Worm (Caenorhabditis elegans) whole organism, mixed stage, embryonic: ENCODE data around the gene tbx-38.

Source experiments
- bed-3 ChIP-seq: fragments of 200-800 bp; sonication (Bioruptor generic); optimal IDR thresholded peaks from 3 replicates; lab custom pipeline; 2018; ENCODE audit warnings: mild to moderate bottlenecking, missing genetic modification characterization, moderate library complexity, missing compliant biosample characterization
- blmp-1 ChIP-seq: fragments of 150-350 bp; optimal IDR thresholded peaks from 2 replicates; lab custom pipeline; 2014; ENCODE audit warnings: missing biosample characterization, missing genetic modification characterization
- ceh-39 ChIP-seq: fragments of 150-350 bp; optimal IDR thresholded peaks from 2 replicates; lab custom pipeline; 2014; ENCODE audit warnings: missing biosample characterization, missing genetic modification characterization
- cnd-1 ChIP-seq: fragments of 200-800 bp; sonication (Bioruptor generic); optimal IDR thresholded peaks from 2 replicates; lab custom pipeline; 2018; ENCODE audit warnings: mild to moderate bottlenecking, missing genetic modification characterization, missing compliant biosample characterization
- elt-3 ChIP-seq: fragments of 150-350 bp; optimal IDR thresholded peaks from 2 replicates; lab custom pipeline; 2014; ENCODE audit warnings: missing biosample characterization, missing genetic modification characterization
- ham-2 ChIP-seq: fragments of 200-800 bp; sonication (Bioruptor generic); optimal IDR thresholded peaks from 2 replicates; lab custom pipeline; 2018; ENCODE audit warnings: mild to moderate bottlenecking, missing genetic modification characterization, missing compliant biosample characterization
- hlh-1 ChIP-seq: fragments of 150-350 bp; optimal IDR thresholded peaks from 2 replicates; lab custom pipeline; 2014; ENCODE audit warnings: missing biosample characterization, missing genetic modification reagents, missing genetic modification characterization
- lin-32 ChIP-seq: fragments of 200-800 bp; sonication (Bioruptor generic); optimal IDR thresholded peaks from 2 replicates; lab custom pipeline; 2018; ENCODE audit warnings: mild to moderate bottlenecking, missing genetic modification characterization, missing compliant biosample characterization
- lsy-2 ChIP-seq: fragments of 150-350 bp; optimal IDR thresholded peaks from 2 replicates; lab custom pipeline; 2014; ENCODE audit warnings: missing biosample characterization, missing genetic modification characterization
- mab-5 ChIP-seq: fragments of 150-350 bp; optimal IDR thresholded peaks from 2 replicates; lab custom pipeline; 2014; ENCODE audit warnings: missing biosample characterization, missing genetic modification characterization
- mep-1 ChIP-seq: fragments of 150-350 bp; optimal IDR thresholded peaks from 2 replicates; lab custom pipeline; 2017; ENCODE audit warnings: missing biosample characterization, missing genetic modification reagents, missing genetic modification characterization, inconsistent platforms
- mls-2 ChIP-seq: sonication (generic microtip); optimal IDR thresholded peaks from 2 replicates; lab custom pipeline; 2016; ENCODE audit warnings: mild to moderate bottlenecking, missing genetic modification characterization, moderate library complexity, missing compliant biosample characterization
- nhr-12 ChIP-seq: fragments of 150-350 bp; optimal IDR thresholded peaks from 2 replicates; lab custom pipeline; 2014; ENCODE audit warnings: missing biosample characterization, missing genetic modification characterization
- nhr-2 ChIP-seq: fragments of 150-350 bp; optimal IDR thresholded peaks from 2 replicates; lab custom pipeline; 2014; ENCODE audit warnings: missing biosample characterization, missing genetic modification characterization
- nhr-237 ChIP-seq: fragments of 150-350 bp; optimal IDR thresholded peaks from 2 replicates; lab custom pipeline; 2014; ENCODE audit warnings: missing biosample characterization, missing genetic modification characterization
- pha-4 ChIP-seq: fragments of 150-350 bp; optimal IDR thresholded peaks from 2 replicates; lab custom pipeline; 2018; ENCODE audit warnings: missing biosample characterization, missing genetic modification reagents, missing genetic modification characterization
- sem-2 ChIP-seq: fragments of 200-800 bp; sonication (Bioruptor generic); optimal IDR thresholded peaks from 2 replicates; lab custom pipeline; 2018; ENCODE audit warnings: mild to moderate bottlenecking, missing genetic modification characterization, missing compliant biosample characterization
- sptf-1 ChIP-seq: sonication (generic microtip); optimal IDR thresholded peaks from 2 replicates; lab custom pipeline; 2017; ENCODE audit warnings: mild to moderate bottlenecking, missing genetic modification characterization, moderate library complexity, missing compliant biosample characterization
- tbx-8 ChIP-seq: fragments of 200-800 bp; sonication (Bioruptor generic); optimal IDR thresholded peaks from 2 replicates; lab custom pipeline; 2018; ENCODE audit warnings: mild to moderate bottlenecking, missing genetic modification characterization, moderate library complexity, missing compliant biosample characterization
- unc-120 ChIP-seq: sonication (generic microtip); optimal IDR thresholded peaks from 2 replicates; lab custom pipeline; 2017; ENCODE audit warnings: missing genetic modification characterization, missing compliant biosample characterization; ENCODE audit not compliant: poor library complexity, severe bottlenecking
- unc-39 ChIP-seq: fragments of 150-350 bp; optimal IDR thresholded peaks from 2 replicates; lab custom pipeline; 2014; ENCODE audit warnings: missing biosample characterization, missing genetic modification characterization
- unc-62 ChIP-seq: fragments of 150-350 bp; optimal IDR thresholded peaks from 2 replicates; lab custom pipeline; 2014; ENCODE audit warnings: missing biosample characterization, missing genetic modification reagents, missing genetic modification characterization
- zip-8 ChIP-seq: fragments of 150-350 bp; optimal IDR thresholded peaks from 2 replicates; lab custom pipeline; 2014; ENCODE audit warnings: missing biosample characterization, missing genetic modification characterization
- ztf-11 ChIP-seq: fragments of 150-350 bp; optimal IDR thresholded peaks from 2 replicates; lab custom pipeline; 2014; ENCODE audit warnings: missing biosample characterization, missing genetic modification characterization

Gene tbx-38

ce11 chrIII:11822407-11822806, 36.5 kb upstream of the tbx-38 start, which contains the start of gene maa-1:
maa-1 (minus strand) TSS chrIII:11822526.
- TF ChIP-seq unc-120 (tag; lab: Kevin White, UChicago) (no peak), nhr-12 (tag; lab: Kevin White, UChicago) (no peak), mab-5 (no peak), bed-3 (GFP tag; lab: Kevin White, UChicago) (no peak), unc-39 (tag; lab: Kevin White, UChicago) (no peak), nhr-2 (tag; lab: Kevin White, UChicago) (no peak), tbx-8 (GFP tag; lab: Kevin White, UChicago) (no peak), hlh-1 (tag; lab: Kevin White, UChicago) (no peak)
- TF ChIP-seq, all 35 proteins: peak for 0

- no peak for TF ChIP-seq pha-4
- TF ChIP-seq, all 35 proteins: peak for 0
These were observed 32.0 kb upstream of the tbx-38 start for ce11 chrIII:11817865-11818264.

ce11 chrIII:11816523-11817003, 30.7 kb upstream of the tbx-38 start, which contains the start of gene C18D11.1:
C18D11.1 (plus strand) TSS chrIII:11816573.
- TF ChIP-seq blmp-1 (tag; lab: Kevin White, UChicago) (no peak), unc-62 (GFP tag; lab: Kevin White, UChicago) (peak; percentile 60)

ce11 chrIII:11814653-11815052, 28.8 kb upstream of the tbx-38 start:
- TF ChIP-seq mls-2 (tag; lab: Kevin White, UChicago) (no peak), blmp-1 (tag; lab: Kevin White, UChicago) (peak; percentile 58)

- TF ChIP-seq mep-1 (no peak), blmp-1 (tag; lab: Kevin White, UChicago) (peak; percentile 10)
These were observed 26.0 kb upstream of the tbx-38 start for ce11 chrIII:11811839-11812238.

- TF ChIP-seq tbx-8 (GFP tag; lab: Kevin White, UChicago) (no peak), unc-62 (GFP tag; lab: Kevin White, UChicago) (no peak), elt-3 (tag; lab: Kevin White, UChicago) (no peak), zip-8 (no peak), lin-32 (GFP tag; lab: Kevin White, UChicago) (no peak), cnd-1 (tag; lab: Kevin White, UChicago) (no peak), ceh-39 (tag; lab: Kevin White, UChicago) (no peak)
These were observed 24.6 kb upstream of the tbx-38 start, which contains the start of gene C18D11.6 for ce11 chrIII:11810447-11810846. C18D11.6 (plus strand) TSS chrIII:11810556.

- no peak for TF ChIP-seq zip-8
- no peak for TF ChIP-seq sptf-1 (tag; lab: Kevin White, UChicago)
- TF ChIP-seq, all 35 proteins: peak for 0
These were observed 23.0 kb upstream of the tbx-38 start, which contains the start of gene C18D11.9 for ce11 chrIII:11808818-11809217. C18D11.9 (plus strand) TSS chrIII:11809118.

ce11 chrIII:11807418-11807817, 21.6 kb upstream of the tbx-38 start, which contains the start of gene C18D11.10:
C18D11.10 (plus strand) TSS chrIII:11807718.
- TF ChIP-seq sem-2 = no peak
- no peak for TF ChIP-seq unc-62 (GFP tag; lab: Kevin White, UChicago)
- TF ChIP-seq lsy-2 (tag; lab: Kevin White, UChicago) = no peak
- no peak for TF ChIP-seq nhr-237
- no peak for TF ChIP-seq mep-1
- no peak for TF ChIP-seq ztf-11 (tag; lab: Kevin White, UChicago)
- TF ChIP-seq mab-5 = no peak
- no peak for TF ChIP-seq sptf-1 (tag; lab: Kevin White, UChicago)
- TF ChIP-seq, all 35 proteins: peak for 0

ce11 chrIII:11806695-11807094, 20.8 kb upstream of the tbx-38 start, which contains the start of gene C18D11.7:
C18D11.7 (minus strand) TSS chrIII:11806795.
- TF ChIP-seq nhr-2 (tag; lab: Kevin White, UChicago) = no peak
- TF ChIP-seq mab-5 = no peak
- TF ChIP-seq sem-2 = no peak
- TF ChIP-seq ham-2 (GFP tag; lab: Kevin White, UChicago) = no peak
- TF ChIP-seq nhr-237 = no peak
- TF ChIP-seq, all 35 proteins: peak for 0
